Worm (Caenorhabditis elegans): ENCODE data around the gene igcm-2.

Gene igcm-2

DNA sequence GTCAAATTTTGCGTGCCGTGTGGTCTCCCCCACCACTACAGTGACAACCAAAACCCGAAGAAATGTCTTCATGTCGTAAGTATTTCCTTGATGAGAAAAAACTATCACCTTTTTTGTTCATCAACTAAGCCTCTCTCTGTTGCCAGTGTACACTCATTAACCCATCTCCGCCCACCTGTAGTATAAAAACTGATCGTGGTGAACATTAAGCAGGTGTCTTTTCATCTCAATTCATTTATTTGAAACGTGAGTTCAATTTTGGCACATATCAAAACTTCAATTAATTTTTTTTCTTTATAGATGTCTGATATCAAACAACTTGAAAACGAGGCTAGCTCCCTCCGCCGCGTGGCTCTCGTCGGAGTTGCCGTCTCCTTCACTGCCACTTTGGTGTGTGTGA is 60.0 kb downstream of the igcm-2 start, which contains the start of gene col-170:
Gene col-170, plus strand, starts transcription at position 301 of the 400 bp plus-strand sequence.
- TF ChIP-seq mdt-29 (GFP tag; IDR thresholded peaks at IDR 0.05) (no peak), saeg-2 (GFP tag; IDR thresholded peaks at IDR 0.05) (no peak), nhr-77 (tag; optimal IDR thresholded peaks at IDR 0.05) (no peak), Y48G9A.11 (GFP tag; IDR thresholded peaks at IDR 0.05) (no peak), aha-1 (tag) (peak; percentile 81), rbr-2 (tag; optimal IDR thresholded peaks at IDR 0.05) (no peak), gei-8 (GFP tag; optimal IDR thresholded peaks at IDR 0.05) (no peak), ctbp-1 (GFP tag; IDR thresholded peaks at IDR 0.05) (no peak), mes-2 (tag; optimal IDR thresholded peaks at IDR 0.05; ENCODE audit: poor library complexity, severe bottlenecking) (no peak), ces-1 (GFP tag; optimal IDR thresholded peaks at IDR 0.05) (no peak), lin-39 (tag; optimal IDR thresholded peaks at IDR 0.05) (no peak), snpc-1.2 (GFP tag; IDR thresholded peaks at IDR 0.05) (no peak), daf-12 (tag; optimal IDR thresholded peaks at IDR 0.05) (no peak), spr-1 (tag; optimal IDR thresholded peaks at IDR 0.05) (no peak), nhr-28 (tag; optimal IDR thresholded peaks at IDR 0.05) (peak; percentile 45)

DNA sequence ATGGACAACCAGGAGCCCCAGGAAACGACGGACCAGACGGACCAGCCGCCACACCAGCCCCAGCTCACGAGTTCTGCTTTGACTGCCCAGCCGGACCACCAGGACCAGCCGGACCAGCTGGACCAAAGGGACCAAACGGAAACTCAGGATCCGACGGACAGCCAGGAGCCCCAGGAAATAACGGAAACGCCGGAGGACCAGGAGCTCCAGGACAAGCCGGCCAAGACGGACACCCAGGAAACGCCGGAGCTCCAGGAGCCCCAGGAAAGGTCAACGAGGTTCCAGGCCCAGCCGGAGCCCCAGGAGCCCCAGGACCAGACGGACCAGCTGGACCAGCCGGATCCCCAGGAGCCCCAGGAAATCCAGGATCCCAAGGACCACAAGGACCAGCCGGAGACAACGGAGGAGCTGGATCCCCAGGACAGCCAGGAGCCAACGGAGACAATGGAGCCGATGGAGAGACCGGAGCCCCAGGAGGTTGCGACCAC is 61.8 kb downstream of the igcm-2 start:
- peak; percentile 96 for TF ChIP-seq set-16 (GFP tag; IDR thresholded peaks at IDR 0.05)
